Fruit fly (Drosophila melanogaster) S2 (cell line): Measurements from ENCODE around the gene Kdm3.

ENCODE experiments used
- CG8478 ChIP-seq: fragments of >200 bp; optimal IDR thresholded peaks from 2 replicates; lab custom pipeline; 2018
- CTCF ChIP-seq, 2 experiments: fragments of >200 bp; optimal IDR thresholded peaks; 2 replicates each; lab custom pipeline; 2018

Gene Kdm3

dm6 chr3R:9515860-9516344, at the start of gene Kdm3, which contains the start of the genes mRpL47 and CG8176:
Gene Kdm3, plus strand, starts transcription at chr3R:9516007.
Gene mRpL47, minus strand, starts transcription at chr3R:9515908.
Gene CG8176, plus strand, starts transcription at chr3R:9516007.
- TF ChIP-seq CTCF (optimal IDR thresholded peaks at IDR 0.05; lab: Kevin White, UChicago) (peak; percentile 58 to 61), CG8478 (no peak)

dm6 chr3R:9468109-9468508, 47.7 kb upstream of the Kdm3 start:
- no peak for TF ChIP-seq CTCF (optimal IDR thresholded peaks at IDR 0.05; lab: Kevin White, UChicago)
- no peak for TF ChIP-seq CG8478

DNA sequence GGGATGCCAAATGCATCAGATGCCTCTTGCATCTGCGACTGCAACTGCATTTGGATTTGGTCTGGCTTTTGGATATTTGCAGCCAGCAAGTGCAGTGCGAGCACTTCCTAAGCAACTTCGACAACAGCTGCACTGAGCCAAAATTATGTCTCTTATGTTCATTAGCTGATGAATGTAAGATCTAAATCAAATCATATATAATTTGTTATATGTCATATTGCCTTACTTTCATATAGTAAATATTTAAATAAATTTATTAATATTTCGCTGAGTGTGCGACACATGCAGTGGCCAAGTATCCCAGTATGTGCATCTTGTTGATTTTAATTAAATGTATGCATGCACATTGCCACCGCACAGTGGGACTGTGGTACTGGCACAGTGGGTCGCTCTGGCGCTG, 35.4 kb upstream of the Kdm3 start:
- TF ChIP-seq CG8478 (no peak), CTCF (optimal IDR thresholded peaks at IDR 0.05; lab: Kevin White, UChicago) (no peak)

DNA sequence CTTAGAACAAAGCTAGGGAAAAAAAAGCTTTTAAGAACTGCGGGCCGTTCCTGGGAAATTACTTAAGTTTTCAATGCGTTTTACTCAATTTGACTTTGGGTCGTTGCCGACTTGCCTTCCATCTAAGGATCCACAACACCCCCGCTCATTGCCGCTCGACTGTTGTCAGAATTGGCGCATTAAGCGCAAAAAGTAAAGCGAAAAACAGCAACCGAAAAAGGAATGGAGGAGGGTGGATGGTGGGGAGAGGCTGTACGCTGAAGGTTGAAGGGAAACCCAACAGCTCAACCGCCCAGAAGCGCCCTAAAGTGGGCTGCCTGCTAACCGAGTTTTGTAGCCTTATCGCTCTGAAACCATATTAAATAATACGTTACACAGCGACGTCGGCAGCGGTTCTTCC, 28.2 kb upstream of the Kdm3 start:
- TF ChIP-seq CG8478 (no peak), CTCF (optimal IDR thresholded peaks at IDR 0.05; lab: Kevin White, UChicago) (no peak)

- no peak for TF ChIP-seq CG8478
- TF ChIP-seq CTCF (optimal IDR thresholded peaks at IDR 0.05; lab: Kevin White, UChicago): no peak
Measured at dm6 chr3R:9487961-9488360, 27.8 kb upstream of the Kdm3 start.

DNA sequence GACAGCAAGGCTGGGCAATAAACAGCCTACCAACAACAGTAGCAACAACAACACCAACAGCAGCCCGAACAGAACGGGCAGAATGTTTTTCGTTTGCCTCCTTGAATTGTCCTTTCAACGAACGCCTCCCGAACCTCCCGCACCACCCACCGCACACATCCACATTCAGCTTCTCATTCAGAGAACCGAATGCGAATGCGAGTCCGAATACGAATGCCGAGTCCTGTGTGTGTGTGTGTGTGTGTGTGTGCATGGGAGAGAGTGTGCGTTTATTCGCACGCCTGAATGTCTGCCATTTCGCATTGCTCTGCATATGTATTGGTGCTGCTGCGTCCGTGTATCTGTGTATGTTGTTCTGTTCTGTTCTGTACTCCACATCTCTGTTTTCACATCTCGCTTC, 27.3 kb upstream of the Kdm3 start:
- TF ChIP-seq CTCF (optimal IDR thresholded peaks at IDR 0.05; lab: Kevin White, UChicago) (no peak), CG8478 (no peak)

DNA sequence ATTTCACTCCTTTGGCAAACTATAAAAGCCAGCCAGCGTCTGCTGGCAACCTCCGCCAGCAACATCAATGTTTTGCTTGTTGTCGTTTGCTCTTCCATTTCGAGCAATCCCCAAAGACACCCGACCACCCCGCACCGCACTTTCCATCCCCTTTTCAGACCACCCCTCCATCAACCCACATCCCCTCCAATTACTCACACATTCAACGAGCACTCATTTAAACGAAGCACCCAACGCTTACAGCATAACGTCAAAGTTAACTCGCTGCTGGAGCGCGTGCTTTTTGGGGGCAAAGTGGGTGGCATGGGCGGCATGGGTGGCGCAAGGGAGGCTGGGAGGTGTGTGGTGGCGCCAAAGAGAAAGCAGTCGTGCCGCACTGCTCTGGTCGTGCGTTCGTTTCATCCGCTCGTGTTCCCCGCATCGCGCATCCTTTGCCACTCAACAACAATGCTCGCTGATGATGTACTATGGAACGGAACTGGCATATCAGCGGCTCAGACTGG, 24.7 kb upstream of the Kdm3 start:
- TF ChIP-seq CG8478 (no peak), CTCF (optimal IDR thresholded peaks at IDR 0.05; lab: Kevin White, UChicago) (no peak)

dm6 chr3R:9492100-9492499, 23.7 kb upstream of the Kdm3 start:
- TF ChIP-seq CTCF (optimal IDR thresholded peaks at IDR 0.05; lab: Kevin White, UChicago) (no peak), CG8478 (no peak)

dm6 chr3R:9493627-9494626, 21.9 kb upstream of the Kdm3 start, which contains the start of gene CG16779:
Gene CG16779, minus strand, starts transcription at chr3R:9493677.
- TF ChIP-seq CTCF (optimal IDR thresholded peaks at IDR 0.05; lab: Kevin White, UChicago): no peak
- no peak for TF ChIP-seq CG8478

dm6 chr3R:9494627-9495009, 21.2 kb upstream of the Kdm3 start, which contains the start of gene phu:
Gene phu, plus strand, starts transcription at chr3R:9494801.
- TF ChIP-seq CTCF (optimal IDR thresholded peaks at IDR 0.05; lab: Kevin White, UChicago): no peak
- TF ChIP-seq CG8478: no peak

DNA sequence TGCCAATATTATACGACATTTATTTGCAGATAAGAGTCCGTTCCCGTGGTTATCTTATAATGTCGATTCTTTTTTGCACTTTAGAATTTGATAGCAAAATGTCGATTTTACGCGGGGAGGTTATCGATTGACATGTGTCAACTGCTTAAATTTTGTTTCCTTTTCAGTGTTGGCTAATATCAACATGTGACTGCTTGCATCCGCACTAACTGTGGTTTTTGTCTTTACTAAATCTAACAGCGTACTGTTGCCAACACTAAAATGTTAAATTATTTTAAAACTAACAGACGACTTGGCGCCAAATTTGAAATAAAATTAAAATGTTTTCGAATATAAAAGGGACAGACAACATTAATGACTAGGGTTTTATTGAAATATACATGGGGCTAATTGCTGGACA, 19.1 kb upstream of the Kdm3 start:
- TF ChIP-seq CTCF (optimal IDR thresholded peaks at IDR 0.05; lab: Kevin White, UChicago) (peak; percentile 43 to 59), CG8478 (no peak)

dm6 chr3R:9499238-9499637, 16.6 kb upstream of the Kdm3 start:
- TF ChIP-seq CG8478 (no peak), CTCF (optimal IDR thresholded peaks at IDR 0.05; lab: Kevin White, UChicago) (no peak)

DNA sequence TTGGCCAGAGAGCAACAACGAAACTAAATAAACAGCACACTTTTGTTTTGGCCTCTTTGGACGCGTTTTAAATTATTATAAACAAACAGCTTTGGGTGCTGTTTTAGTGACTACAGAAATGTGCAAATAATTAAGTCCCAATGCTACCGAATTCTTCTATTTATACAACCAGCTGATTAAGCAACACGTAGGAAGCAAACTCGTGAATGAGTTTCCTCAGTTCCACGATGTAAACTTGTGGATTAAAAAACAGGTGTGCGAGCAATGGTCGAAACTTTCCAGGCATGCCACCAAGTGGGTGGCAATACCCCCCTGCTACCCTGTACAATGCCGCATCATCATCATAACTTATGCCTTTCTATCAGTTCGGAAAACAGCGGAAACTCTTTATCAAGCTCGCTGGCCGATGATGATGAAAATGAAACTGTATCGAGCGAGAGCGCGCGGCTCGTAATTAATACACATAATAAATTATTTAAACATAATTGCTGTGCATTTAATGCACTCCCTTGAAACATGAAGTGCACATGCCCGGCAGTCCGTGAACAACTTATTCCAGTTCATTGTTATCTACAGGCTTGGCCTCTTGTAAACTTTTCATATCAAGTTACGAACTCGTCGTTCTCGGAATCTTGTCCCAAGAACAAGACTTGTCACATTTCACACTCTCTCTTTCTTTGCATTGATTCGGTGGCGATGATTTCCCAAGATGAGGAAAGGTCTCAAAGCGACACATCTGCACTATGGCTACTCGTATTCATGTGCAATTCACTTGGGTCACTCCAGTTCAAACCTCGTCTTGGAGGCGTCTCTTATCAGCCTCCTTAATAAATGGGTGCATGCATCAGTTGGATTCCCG, 15.4 kb upstream of the Kdm3 start:
- TF ChIP-seq CTCF (optimal IDR thresholded peaks at IDR 0.05; lab: Kevin White, UChicago): no peak
- no peak for TF ChIP-seq CG8478

DNA sequence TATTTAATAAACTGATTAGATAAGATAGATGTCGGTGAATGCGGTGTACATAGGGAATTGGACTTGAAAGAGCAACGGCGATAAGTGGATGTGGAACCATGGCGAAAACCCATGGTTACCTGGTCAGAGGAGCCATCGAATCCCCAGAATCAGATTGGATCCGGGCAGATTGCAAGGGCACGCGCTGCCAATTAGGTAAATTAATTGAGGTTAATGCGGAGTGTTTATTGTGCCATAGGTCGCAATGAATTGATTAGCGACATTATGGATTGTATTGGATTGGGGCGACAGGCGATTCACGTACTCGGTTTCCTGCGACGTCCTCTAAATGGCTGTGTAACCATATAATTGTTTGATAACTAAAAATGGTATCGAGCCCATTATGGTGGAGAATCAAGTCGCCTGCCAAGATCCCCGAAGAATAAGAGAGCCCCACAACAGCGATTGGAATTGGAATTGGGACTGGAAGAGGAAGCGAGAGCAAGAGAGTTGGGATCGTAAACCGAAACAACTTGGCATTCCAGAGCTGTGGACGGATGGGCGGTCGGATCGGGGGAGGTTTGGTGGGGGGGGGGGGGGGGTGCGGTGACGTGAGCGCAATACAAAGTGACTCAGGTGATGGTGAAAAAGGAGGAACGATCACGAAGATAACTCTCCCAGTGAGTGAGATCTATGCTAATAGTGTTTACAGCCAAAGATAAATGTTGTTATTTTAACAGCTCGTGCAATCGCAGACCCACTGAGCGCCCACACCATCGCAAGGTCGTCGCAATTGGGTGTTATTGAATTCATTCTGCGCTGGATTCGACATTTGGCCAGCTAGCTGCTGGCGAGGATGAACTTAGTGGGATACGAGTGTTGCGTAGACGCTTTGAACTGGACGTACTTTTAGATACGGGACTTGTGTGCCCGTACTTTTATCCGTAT, 14.1 kb upstream of the Kdm3 start:
- no peak for TF ChIP-seq CTCF (optimal IDR thresholded peaks at IDR 0.05; lab: Kevin White, UChicago)
- no peak for TF ChIP-seq CG8478
